Fruit fly (Drosophila melanogaster) whole organism, wandering third instar larva: ENCODE results near the gene CG8671.

Source experiments
- Dfd ChIP-seq: fragments of >200 bp; optimal IDR thresholded peaks from 2 replicates; lab custom pipeline; 2017; ENCODE audit warnings: missing biosample characterization, missing genetic modification characterization
- Hnf4 ChIP-seq: fragments of 200-800 bp; sonication (Bioruptor generic); optimal IDR thresholded peaks from 2 replicates; lab custom pipeline; 2016; ENCODE audit warnings: missing biosample characterization, mild to moderate bottlenecking, missing genetic modification characterization
- Hr78 ChIP-seq: fragments of >200 bp; optimal IDR thresholded peaks from 2 replicates; lab custom pipeline; 2017; ENCODE audit warnings: missing biosample characterization, missing genetic modification characterization
- dmrt93B ChIP-seq: fragments of 200-800 bp; sonication (Bioruptor generic); optimal IDR thresholded peaks from 2 replicates; lab custom pipeline; 2018; ENCODE audit warnings: missing biosample characterization, mild to moderate bottlenecking, missing genetic modification characterization
- h ChIP-seq: fragments of 200-800 bp; sonication (Bioruptor generic); optimal IDR thresholded peaks from 3 replicates; lab custom pipeline; 2016; ENCODE audit warnings: missing biosample characterization, mild to moderate bottlenecking, missing genetic modification characterization
- lola ChIP-seq: fragments of >200 bp; optimal IDR thresholded peaks from 2 replicates; lab custom pipeline; 2017; ENCODE audit warnings: missing biosample characterization, missing genetic modification characterization
- pan ChIP-seq: fragments of >200 bp; optimal IDR thresholded peaks from 2 replicates; lab custom pipeline; 2017
- rgr ChIP-seq: fragments of 200-800 bp; sonication (Bioruptor generic); optimal IDR thresholded peaks from 3 replicates; lab custom pipeline; 2016; ENCODE audit warnings: missing biosample characterization, mild to moderate bottlenecking, missing genetic modification characterization
- sage ChIP-seq: fragments of 200-800 bp; sonication (Bioruptor generic); optimal IDR thresholded peaks from 2 replicates; lab custom pipeline; 2016; ENCODE audit warnings: missing biosample characterization, mild to moderate bottlenecking, missing genetic modification characterization
- tai ChIP-seq: sonication (Bioruptor generic); optimal IDR thresholded peaks from 2 replicates; lab custom pipeline; 2016; ENCODE audit warnings: missing biosample characterization, missing genetic modification characterization
- usp ChIP-seq: fragments of >200 bp; optimal IDR thresholded peaks from 2 replicates; lab custom pipeline; 2017; ENCODE audit warnings: missing biosample characterization, missing genetic modification characterization

DNA sequence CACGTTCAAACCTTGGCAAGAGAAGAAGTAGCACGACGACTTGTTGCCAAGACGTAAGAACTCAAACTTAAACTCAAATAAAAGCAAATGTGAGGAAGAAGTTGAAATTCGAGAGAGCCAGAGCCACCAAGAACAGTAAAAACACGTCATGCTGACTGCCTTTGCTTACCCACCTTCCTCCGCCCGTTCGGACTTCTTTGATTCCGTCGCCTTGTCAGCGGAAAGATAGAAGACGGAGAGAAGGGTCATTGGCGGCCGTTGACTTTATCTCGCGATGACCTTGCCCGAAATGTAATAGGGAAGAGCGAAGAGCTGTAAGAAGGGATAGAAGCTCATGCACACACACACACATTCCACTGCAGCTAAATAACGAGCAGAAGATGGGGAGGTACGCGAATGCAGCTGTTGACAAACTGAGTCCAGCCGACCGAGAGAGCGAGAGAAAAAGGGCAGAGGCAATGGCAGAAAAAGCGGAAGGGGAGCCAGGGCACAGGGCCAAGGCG is 18.7 kb upstream of the CG8671 start:
- no peak for TF ChIP-seq dmrt93B (GFP tag; lab: Kevin White, UChicago)
- no peak for TF ChIP-seq Hnf4 (GFP tag; lab: Kevin White, UChicago)
- TF ChIP-seq pan (lab: Kevin White, UChicago), result no peak
- TF ChIP-seq rgr (GFP tag; lab: Kevin White, UChicago), result peak; percentile 4
- TF ChIP-seq sage (GFP tag; lab: Kevin White, UChicago), result peak; percentile 6
- TF ChIP-seq lola (GFP tag; lab: Kevin White, UChicago), result no peak
- TF ChIP-seq usp (GFP tag; lab: Kevin White, UChicago), result no peak
- TF ChIP-seq Dfd (GFP tag; lab: Kevin White, UChicago), result no peak
- TF ChIP-seq tai (GFP tag; lab: Kevin White, UChicago), result no peak
- no peak for TF ChIP-seq Hr78 (GFP tag; lab: Kevin White, UChicago)
- no peak for TF ChIP-seq h
